Worm (Caenorhabditis elegans) whole organism, L4 larva: ENCODE results near the gene srx-76.

Experiments
- R02D3.7 ChIP-seq: fragments of 150-350 bp; sonication (generic microtip); optimal IDR thresholded peaks from 3 replicates; lab custom pipeline; 2014; ENCODE audit warnings: missing biosample characterization, missing genetic modification characterization
- ceh-82 ChIP-seq: sonication (generic microtip); optimal IDR thresholded peaks from 2 replicates; lab custom pipeline; 2017; ENCODE audit warnings: missing biosample characterization, missing genetic modification characterization
- daf-12 ChIP-seq: fragments of 150-350 bp; optimal IDR thresholded peaks from 2 replicates; lab custom pipeline; 2014; ENCODE audit warnings: missing biosample characterization, missing genetic modification reagents, missing genetic modification characterization
- dmd-9 ChIP-seq: fragments of 200-800 bp; sonication (Bioruptor generic); IDR thresholded peaks from 2 replicates; pipeline ENCODE4 v1.3.6; 2022; ENCODE audit warnings: missing genetic modification reagents, missing genetic modification characterization, missing compliant biosample characterization
- lsy-2 ChIP-seq, 2 experiments: fragments of 150-350 bp in 1 of 2; sonication (generic microtip) in 1 of 2; optimal IDR thresholded peaks; 2 replicates each; lab custom pipeline; 2014 to 2017; ENCODE audit warnings: missing biosample characterization in 2 of 2, missing genetic modification characterization in 2 of 2
- nhr-237 ChIP-seq: sonication (generic microtip); optimal IDR thresholded peaks from 2 replicates; lab custom pipeline; 2017; ENCODE audit warnings: missing biosample characterization, missing genetic modification characterization
- unc-62 ChIP-seq, 3 experiments: fragments of 150-350 bp in 1 of 3; sonication (generic microtip); optimal IDR thresholded peaks in 2 of 3; peaks in 1 of 3; 1 replicate in 1 of 3; 2 replicates in 2 of 3; lab custom pipeline; 2014 to 2017; ENCODE audit warnings: missing biosample characterization in 3 of 3, missing genetic modification characterization in 3 of 3, missing genetic modification reagents in 3 of 3, missing genotype in 1 of 3

DNA sequence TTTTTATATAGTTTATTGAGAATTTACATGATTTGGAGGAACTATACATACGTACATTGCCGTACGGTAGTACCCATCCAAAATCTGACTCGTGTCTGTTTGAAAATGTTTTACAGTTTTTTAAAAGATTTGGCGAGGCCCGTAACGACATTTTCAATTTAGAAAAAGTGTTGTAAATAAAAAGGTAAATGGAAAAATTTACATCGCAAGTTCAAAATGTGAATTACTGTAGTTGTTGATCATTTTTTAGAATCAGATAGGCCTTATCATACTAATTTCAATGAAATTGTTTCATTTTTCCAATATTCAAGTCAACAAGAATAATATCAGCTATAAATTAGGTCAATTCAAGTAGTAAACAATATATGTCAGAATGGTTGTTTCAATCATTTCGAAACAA, 28.8 kb upstream of the srx-76 start, which contains the start of gene R13H4.6:
- TF ChIP-seq lsy-2 (tag; optimal IDR thresholded peaks at IDR 0.05; lab: Kevin White, UChicago) (no peak), daf-12 (no peak), dmd-9 (GFP tag; lab: Robert Waterston, UW) (no peak), ceh-82 (tag; lab: Kevin White, UChicago) (no peak), unc-62 (GFP tag; optimal IDR thresholded peaks at IDR 0.05 in 1 of 2; lab: Kevin White, UChicago) (no peak), unc-62 (tag; optimal IDR thresholded peaks at IDR 0.05; lab: Kevin White, UChicago) (no peak), R02D3.7 (tag; lab: Kevin White, UChicago) (no peak), nhr-237 (no peak)
